Worm (Caenorhabditis elegans) whole organism, early embryonic: Measurements from ENCODE around the gene fat-4.
"Not testable (repeated sequence)": the region's sequence is repeated elsewhere in the genome, so short reads cannot be mapped to it uniquely, and the experiment has no call there.

Experiments used
- aly-1 ChIP-seq: sonication (generic microtip); optimal IDR thresholded peaks from 2 replicates; lab custom pipeline; 2016; ENCODE audit warnings: missing genetic modification characterization, missing compliant biosample characterization
- ama-1 ChIP-seq: fragments of 150-350 bp; optimal IDR thresholded peaks from 2 replicates; lab custom pipeline; 2014
- ceh-13 ChIP-seq: fragments of 200-800 bp; sonication (Bioruptor generic); optimal IDR thresholded peaks from 2 replicates; lab custom pipeline; 2018; ENCODE audit warnings: mild to moderate bottlenecking, missing genetic modification characterization, missing compliant biosample characterization
- flt-1 ChIP-seq: fragments of 200-800 bp; sonication (Bioruptor generic); IDR thresholded peaks from 2 replicates; pipeline ENCODE4 v1.3.6; 2022; ENCODE audit warnings: missing genetic modification characterization, missing compliant biosample characterization
- tbx-11 ChIP-seq: fragments of 200-800 bp; sonication (Bioruptor generic); IDR thresholded peaks from 2 replicates; pipeline ENCODE4 v1.3.6; 2022; ENCODE audit warnings: missing genetic modification characterization, missing compliant biosample characterization
- tra-4 ChIP-seq: sonication (generic microtip); optimal IDR thresholded peaks from 2 replicates; lab custom pipeline; 2017; ENCODE audit warnings: missing genetic modification characterization, missing compliant biosample characterization

DNA sequence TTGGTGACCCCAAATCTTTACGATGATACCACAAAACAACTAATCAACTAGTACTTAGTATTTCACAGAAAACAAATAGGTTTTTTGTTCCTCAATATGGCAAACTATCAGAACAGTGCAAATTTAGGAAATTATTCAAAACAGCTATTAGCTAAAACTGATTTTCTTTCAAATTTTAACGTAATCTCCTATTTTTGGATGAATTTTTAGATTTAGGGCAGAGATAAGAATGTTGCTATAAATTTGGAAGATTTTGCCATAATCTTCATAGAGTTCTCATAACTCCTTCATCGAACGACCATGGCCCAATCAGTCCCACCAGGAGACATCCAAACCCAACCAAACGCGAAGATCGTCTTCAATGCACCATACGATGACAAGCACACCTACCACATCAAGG is 38.1 kb downstream of the fat-4 start, which contains the start of gene msp-10:
- TF ChIP-seq ama-1 (lab: Kevin White, UChicago); ceh-13 (GFP tag; lab: Kevin White, UChicago); flt-1; aly-1 (tag; lab: Kevin White, UChicago); tbx-11; tra-4 (tag; lab: Kevin White, UChicago): not testable (repeated sequence)
